Worm (Caenorhabditis elegans) whole organism, L4/young adult: ENCODE results near the gene clec-169.

ENCODE experiments used
- dao-5 ChIP-seq: sonication (generic microtip); optimal IDR thresholded peaks from 2 replicates; lab custom pipeline; 2016; ENCODE audit warnings: missing genotype, missing genetic modification characterization, moderate library complexity, missing compliant biosample characterization
- him-1 ChIP-seq: sonication (generic microtip); optimal IDR thresholded peaks from 2 replicates; lab custom pipeline; 2016; ENCODE audit warnings: missing genotype, missing genetic modification reagents, missing genetic modification characterization, missing compliant biosample characterization

ce11 chrIV:1261930-1262329 is 806 bp downstream of the clec-169 start:
- TF ChIP-seq him-1 (tag; lab: Kevin White, UChicago) (no peak), dao-5 (no peak)
